Worm (Caenorhabditis elegans) whole organism, L2 larva: ENCODE data around the gene srx-9.

Source experiments
- C34F6.9 ChIP-seq: fragments of 150-350 bp; optimal IDR thresholded peaks from 2 replicates; lab custom pipeline; 2014; ENCODE audit warnings: missing biosample characterization, missing genetic modification characterization
- alr-1 ChIP-seq: fragments of 150-350 bp; optimal IDR thresholded peaks from 2 replicates; lab custom pipeline; 2014; ENCODE audit warnings: missing biosample characterization, missing genetic modification characterization
- ama-1 ChIP-seq: fragments of 150-350 bp; optimal IDR thresholded peaks from 2 replicates; lab custom pipeline; 2018; ENCODE audit warnings: inconsistent platforms
- ceh-82 ChIP-seq: fragments of 150-350 bp; optimal IDR thresholded peaks from 2 replicates; lab custom pipeline; 2014; ENCODE audit warnings: missing biosample characterization, missing genetic modification characterization
- dmd-4 ChIP-seq: sonication (generic microtip); optimal IDR thresholded peaks from 2 replicates; lab custom pipeline; 2017; ENCODE audit warnings: missing biosample characterization, missing genetic modification characterization
- egl-27 ChIP-seq: sonication (generic microtip); optimal IDR thresholded peaks from 3 replicates; lab custom pipeline; 2017; ENCODE audit warnings: missing biosample characterization, missing genetic modification reagents, missing genetic modification characterization
- elt-1 ChIP-seq: fragments of 150-350 bp; optimal IDR thresholded peaks from 2 replicates; lab custom pipeline; 2014; ENCODE audit warnings: missing biosample characterization, missing genetic modification characterization
- elt-3 ChIP-seq: sonication (generic microtip); optimal IDR thresholded peaks from 2 replicates; lab custom pipeline; 2017; ENCODE audit warnings: missing biosample characterization, missing genetic modification characterization
- fos-1 ChIP-seq: fragments of 150-350 bp; optimal IDR thresholded peaks from 2 replicates; lab custom pipeline; 2014; ENCODE audit warnings: missing biosample characterization, missing genetic modification characterization
- gmeb-1 ChIP-seq: fragments of 150-350 bp; optimal IDR thresholded peaks from 2 replicates; lab custom pipeline; 2014; ENCODE audit warnings: missing biosample characterization, missing genetic modification characterization
- lin-13 ChIP-seq: fragments of 150-350 bp; optimal IDR thresholded peaks from 2 replicates; lab custom pipeline; 2014; ENCODE audit warnings: missing biosample characterization, missing genetic modification reagents, missing genetic modification characterization
- lin-39 ChIP-seq: fragments of 150-350 bp; optimal IDR thresholded peaks from 2 replicates; lab custom pipeline; 2014; ENCODE audit warnings: missing biosample characterization, missing genetic modification reagents, missing genetic modification characterization
- lsy-2 ChIP-seq, 2 experiments: fragments of 150-350 bp in 1 of 2; sonication (generic microtip) in 1 of 2; optimal IDR thresholded peaks; 2 replicates each; lab custom pipeline; 2014 to 2017; ENCODE audit warnings: missing biosample characterization in 2 of 2, missing genetic modification characterization in 2 of 2
- mab-5 ChIP-seq: fragments of 150-350 bp; optimal IDR thresholded peaks from 2 replicates; lab custom pipeline; 2014; ENCODE audit warnings: missing biosample characterization, missing genetic modification characterization
- mdl-1 ChIP-seq, 2 experiments: fragments of 150-350 bp in 1 of 2; sonication (generic microtip) in 1 of 2; optimal IDR thresholded peaks; 2 replicates each; lab custom pipeline; 2017; ENCODE audit warnings: missing biosample characterization in 2 of 2, missing genetic modification characterization in 2 of 2
- nhr-10 ChIP-seq: sonication (generic microtip); optimal IDR thresholded peaks from 2 replicates; lab custom pipeline; 2017; ENCODE audit warnings: missing biosample characterization, missing genetic modification characterization
- nhr-11 ChIP-seq: fragments of 150-350 bp; optimal IDR thresholded peaks from 2 replicates; lab custom pipeline; 2014; ENCODE audit warnings: missing biosample characterization, missing genetic modification characterization
- nhr-12 ChIP-seq: fragments of 150-350 bp; optimal IDR thresholded peaks from 2 replicates; lab custom pipeline; 2014; ENCODE audit warnings: missing biosample characterization, missing genetic modification characterization
- nhr-129 ChIP-seq: fragments of 150-350 bp; optimal IDR thresholded peaks from 2 replicates; lab custom pipeline; 2014; ENCODE audit warnings: missing biosample characterization, missing genetic modification characterization
- nhr-21 ChIP-seq: fragments of 150-350 bp; optimal IDR thresholded peaks from 2 replicates; lab custom pipeline; 2014; ENCODE audit warnings: missing biosample characterization, missing genetic modification characterization
- nhr-23 ChIP-seq: fragments of 150-350 bp; optimal IDR thresholded peaks from 2 replicates; lab custom pipeline; 2014; ENCODE audit warnings: missing biosample characterization, missing genetic modification reagents, missing genetic modification characterization
- nhr-237 ChIP-seq: fragments of 150-350 bp; optimal IDR thresholded peaks from 2 replicates; lab custom pipeline; 2014; ENCODE audit warnings: missing biosample characterization, missing genetic modification characterization
- peb-1 ChIP-seq: fragments of 150-350 bp; optimal IDR thresholded peaks from 2 replicates; lab custom pipeline; 2014; ENCODE audit warnings: missing biosample characterization, missing genetic modification characterization
- sem-4 ChIP-seq: fragments of 150-350 bp; optimal IDR thresholded peaks from 2 replicates; lab custom pipeline; 2014; ENCODE audit warnings: missing biosample characterization, missing genetic modification reagents, missing genetic modification characterization
- sma-9 ChIP-seq, 2 experiments: fragments of 150-350 bp in 1 of 2; sonication (generic microtip) in 1 of 2; optimal IDR thresholded peaks; 2 replicates each; lab custom pipeline; 2014 to 2016; ENCODE audit warnings: missing genetic modification characterization in 2 of 2, mild to moderate bottlenecking in 1 of 2, missing biosample characterization in 1 of 2, missing compliant biosample characterization in 1 of 2, missing genetic modification reagents in 1 of 2, moderate library complexity in 1 of 2
- unc-39 ChIP-seq: fragments of 150-350 bp; optimal IDR thresholded peaks from 2 replicates; lab custom pipeline; 2014; ENCODE audit warnings: missing biosample characterization, missing genetic modification characterization
- unc-55 ChIP-seq: fragments of 150-350 bp; sonication (generic microtip); optimal IDR thresholded peaks from 3 replicates; lab custom pipeline; 2014; ENCODE audit warnings: missing biosample characterization, missing genetic modification reagents, missing genetic modification characterization
- unc-62 ChIP-seq: fragments of 150-350 bp; optimal IDR thresholded peaks from 2 replicates; lab custom pipeline; 2014; ENCODE audit warnings: missing biosample characterization, missing genetic modification reagents, missing genetic modification characterization
- zag-1 ChIP-seq: fragments of 150-350 bp; optimal IDR thresholded peaks from 2 replicates; lab custom pipeline; 2014; ENCODE audit warnings: missing biosample characterization, missing genetic modification characterization
- ztf-1 ChIP-seq: fragments of 200-800 bp; sonication (Bioruptor generic); conservative IDR thresholded peaks from 2 replicates; pipeline ENCODE4 v1.3.6; 2022; ENCODE audit warnings: missing genetic modification characterization, missing compliant biosample characterization
- ztf-4 ChIP-seq: fragments of 150-350 bp; optimal IDR thresholded peaks from 2 replicates; lab custom pipeline; 2014; ENCODE audit warnings: missing biosample characterization, missing genetic modification characterization

The srx-9 gene

DNA sequence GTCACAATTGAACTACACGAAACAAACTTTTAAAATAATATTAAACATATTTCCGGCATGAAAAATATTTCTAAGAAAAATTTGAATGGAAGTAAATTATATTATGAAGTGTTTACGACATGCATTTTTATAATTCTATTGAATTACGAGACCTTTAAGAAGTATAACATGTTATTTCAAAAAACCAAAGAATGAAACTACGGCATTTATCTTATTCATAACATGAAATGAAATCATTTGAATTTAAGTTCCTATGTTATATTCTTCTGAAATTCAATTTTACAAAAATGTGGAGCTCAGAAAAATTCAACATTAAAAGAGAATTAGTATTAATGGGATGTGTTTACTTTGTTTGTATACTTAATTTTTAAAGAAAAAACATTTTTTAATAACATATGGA is 35.8 kb upstream of the srx-9 start, which contains the start of gene srw-71:
TSS of gene srw-71 (minus strand) at position 101 of the 400 bp plus-strand sequence.
- TF ChIP-seq C34F6.9 (tag; lab: Kevin White, UChicago) (no peak), egl-27 (no peak), nhr-12 (tag; lab: Kevin White, UChicago) (no peak), lin-39 (tag; lab: Kevin White, UChicago) (no peak), peb-1 (tag; lab: Kevin White, UChicago) (no peak), sma-9 (GFP tag; optimal IDR thresholded peaks at IDR 0.05; lab: Kevin White, UChicago) (no peak), sma-9 (tag; optimal IDR thresholded peaks at IDR 0.05; lab: Kevin White, UChicago) (no peak), elt-3 (no peak), ztf-4 (tag; lab: Kevin White, UChicago) (no peak), nhr-129 (tag; lab: Kevin White, UChicago) (no peak), nhr-23 (tag; lab: Kevin White, UChicago) (no peak), ama-1 (lab: Kevin White, UChicago) (no peak), nhr-237 (tag; lab: Kevin White, UChicago) (no peak), alr-1 (tag; lab: Kevin White, UChicago) (no peak), mdl-1 (tag; optimal IDR thresholded peaks at IDR 0.05; lab: Kevin White, UChicago) (no peak)
- TF ChIP-seq, all 48 proteins: peak for 0

DNA sequence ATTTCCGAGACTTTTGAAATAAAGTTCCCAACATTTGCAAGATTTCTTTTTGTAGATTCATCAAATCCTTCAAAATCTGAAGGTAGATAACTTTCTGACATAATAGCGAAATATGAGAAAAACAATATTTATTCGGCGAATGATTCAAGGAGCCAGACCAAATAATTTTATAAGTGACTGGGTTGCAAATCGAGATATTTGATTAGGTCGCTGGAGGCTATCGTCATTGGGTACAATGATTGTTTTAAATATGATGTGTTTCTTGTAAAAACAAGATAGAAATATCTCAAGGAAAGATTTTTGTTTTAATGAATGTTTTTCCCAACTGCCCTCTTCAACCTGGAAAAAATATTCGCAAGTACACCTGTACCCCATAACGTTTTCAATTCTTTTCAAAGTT is 33.6 kb upstream of the srx-9 start, which contains the start of gene srw-69:
TSS of gene srw-69 (minus strand) at position 101 of the 400 bp plus-strand sequence.
- no peak for TF ChIP-seq alr-1 (tag; lab: Kevin White, UChicago)
- TF ChIP-seq zag-1 (tag; lab: Kevin White, UChicago) = no peak
- TF ChIP-seq ceh-82 (tag; lab: Kevin White, UChicago) = no peak
- TF ChIP-seq lsy-2 (tag; optimal IDR thresholded peaks at IDR 0.05; lab: Kevin White, UChicago) = no peak
- no peak for TF ChIP-seq lin-13 (GFP tag; lab: Kevin White, UChicago)
- no peak for TF ChIP-seq lin-39 (tag; lab: Kevin White, UChicago)
- no peak for TF ChIP-seq nhr-21 (tag; lab: Kevin White, UChicago)
- no peak for TF ChIP-seq gmeb-1
- TF ChIP-seq unc-62 (GFP tag; lab: Kevin White, UChicago) = no peak
- no peak for TF ChIP-seq nhr-10 (tag; lab: Kevin White, UChicago)
- TF ChIP-seq C34F6.9 (tag; lab: Kevin White, UChicago) = no peak
- no peak for TF ChIP-seq sem-4 (tag; lab: Kevin White, UChicago)
- no peak for TF ChIP-seq ztf-1 (GFP tag; lab: Robert Waterston, UW)

DNA sequence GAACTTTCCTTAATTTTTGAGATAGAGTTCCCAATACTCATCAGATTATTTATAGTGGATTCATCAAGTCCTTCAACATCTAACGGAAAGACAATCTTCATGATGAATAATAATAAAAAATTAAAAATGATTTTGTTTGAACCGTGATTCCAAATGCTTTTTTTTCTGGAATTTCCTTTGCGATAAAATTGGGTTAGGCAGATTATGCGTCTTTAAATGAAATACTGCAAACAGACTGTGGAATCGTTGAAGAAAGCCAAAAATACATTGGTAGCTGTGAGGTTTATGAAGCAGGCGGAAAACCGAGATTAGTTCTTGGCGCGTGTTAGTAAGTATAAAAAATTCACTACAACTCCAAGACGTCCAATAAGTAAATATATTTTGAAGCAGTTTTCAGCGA is 31.3 kb upstream of the srx-9 start, which contains the start of gene srw-68:
TSS of gene srw-68 (minus strand) at position 101 of the 400 bp plus-strand sequence.
- TF ChIP-seq unc-55 (no peak), nhr-11 (tag; lab: Kevin White, UChicago) (no peak), fos-1 (tag; lab: Kevin White, UChicago) (no peak), elt-1 (tag; lab: Kevin White, UChicago) (no peak), sma-9 (GFP tag; optimal IDR thresholded peaks at IDR 0.05; lab: Kevin White, UChicago) (no peak), sma-9 (tag; optimal IDR thresholded peaks at IDR 0.05; lab: Kevin White, UChicago) (no peak)

DNA sequence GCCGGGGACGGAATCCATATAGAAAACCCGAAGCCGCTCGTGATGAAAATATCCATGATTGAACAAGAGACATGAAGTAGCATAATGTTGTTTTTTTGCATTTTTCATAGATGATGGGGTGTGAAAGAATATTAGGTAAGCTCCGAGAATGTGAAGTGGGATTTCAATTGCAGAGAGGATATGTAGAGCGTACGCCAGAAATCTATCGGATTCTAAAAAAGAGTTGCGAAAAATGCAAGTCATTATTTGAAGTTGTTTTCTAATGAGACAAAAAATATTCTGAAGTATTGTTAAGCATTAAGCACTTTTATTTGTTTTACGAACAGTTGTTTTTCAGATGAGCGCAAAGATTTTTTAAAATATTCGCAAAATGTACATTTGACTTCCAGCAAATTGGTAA is 29.1 kb upstream of the srx-9 start, which contains the start of gene F18E3.10:
TSS of gene F18E3.10 (minus strand) at position 101 of the 400 bp plus-strand sequence.
- TF ChIP-seq dmd-4 = no peak
- no peak for TF ChIP-seq nhr-11 (tag; lab: Kevin White, UChicago)
- no peak for TF ChIP-seq lin-39 (tag; lab: Kevin White, UChicago)
- TF ChIP-seq peb-1 (tag; lab: Kevin White, UChicago) = no peak
- TF ChIP-seq mab-5 = no peak

DNA sequence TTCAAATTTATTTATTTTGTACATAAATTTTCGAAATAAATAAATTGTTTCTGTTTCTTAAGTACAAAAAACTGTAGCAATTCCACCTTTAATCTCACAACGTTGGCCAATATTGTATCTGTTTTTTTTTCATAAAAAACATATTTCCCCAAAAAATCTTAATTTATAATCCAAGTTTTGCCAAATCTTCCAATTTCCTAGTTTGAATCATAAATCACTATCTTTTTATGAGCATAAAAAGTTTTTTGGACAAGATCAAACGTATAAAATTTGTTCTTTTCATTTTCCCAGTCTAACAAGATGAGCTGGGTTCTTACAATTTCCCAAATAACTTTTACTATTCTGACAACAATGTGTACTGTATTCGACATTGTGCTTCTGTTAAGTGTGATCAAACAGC is 24.9 kb upstream of the srx-9 start, which contains the start of gene srxa-4:
TSS of gene srxa-4 (plus strand) at position 301 of the 400 bp plus-strand sequence.
- TF ChIP-seq unc-39 (tag; lab: Kevin White, UChicago) (no peak), ztf-4 (tag; lab: Kevin White, UChicago) (no peak), nhr-129 (tag; lab: Kevin White, UChicago) (no peak), dmd-4 (no peak), ztf-1 (GFP tag; lab: Robert Waterston, UW) (no peak)
